Fruit fly (Drosophila melanogaster) whole organism, wandering third instar larva: ENCODE results near the gene Ac78C.

Source experiments
- Abd-B ChIP-seq: fragments of >200 bp; optimal IDR thresholded peaks from 2 replicates; lab custom pipeline; 2017; ENCODE audit warnings: missing biosample characterization, missing genetic modification characterization
- CG32264 ChIP-seq: fragments of 200-800 bp; sonication (Bioruptor generic); optimal IDR thresholded peaks from 2 replicates; lab custom pipeline; 2016; ENCODE audit warnings: missing biosample characterization, missing genetic modification characterization
- CG9705 ChIP-seq: fragments of 200-800 bp; sonication (Bioruptor generic); optimal IDR thresholded peaks from 2 replicates; lab custom pipeline; 2018; ENCODE audit warnings: missing biosample characterization, mild to moderate bottlenecking, missing genetic modification characterization
- CrebA ChIP-seq: fragments of 200-800 bp; sonication (Bioruptor generic); optimal IDR thresholded peaks from 2 replicates; lab custom pipeline; 2016; ENCODE audit warnings: missing biosample characterization, mild to moderate bottlenecking, missing genetic modification characterization, borderline replicate concordance
- Dfd ChIP-seq: fragments of >200 bp; optimal IDR thresholded peaks from 2 replicates; lab custom pipeline; 2017; ENCODE audit warnings: missing biosample characterization, missing genetic modification characterization
- Dif ChIP-seq: fragments of 200-275, 200-300 bp; sonication (Bioruptor generic); optimal IDR thresholded peaks from 2 replicates; lab custom pipeline; 2018; ENCODE audit warnings: missing biosample characterization, missing genetic modification characterization; ENCODE audit not compliant: partially characterized antibody
- GATAd ChIP-seq: sonication (Bioruptor generic); optimal IDR thresholded peaks from 2 replicates; lab custom pipeline; 2016; ENCODE audit warnings: missing biosample characterization, missing genetic modification characterization
- HLH106 ChIP-seq: fragments of 200-800 bp; optimal IDR thresholded peaks from 3 replicates; lab custom pipeline; 2019; ENCODE audit warnings: missing biosample characterization, mild to moderate bottlenecking, missing genetic modification characterization, moderate library complexity
- Hnf4 ChIP-seq: fragments of 200-800 bp; sonication (Bioruptor generic); optimal IDR thresholded peaks from 2 replicates; lab custom pipeline; 2016; ENCODE audit warnings: missing biosample characterization, mild to moderate bottlenecking, missing genetic modification characterization
- Hr78 ChIP-seq: fragments of >200 bp; optimal IDR thresholded peaks from 2 replicates; lab custom pipeline; 2017; ENCODE audit warnings: missing biosample characterization, missing genetic modification characterization
- Hr83 ChIP-seq: fragments of 200-300 bp; sonication (Bioruptor generic); optimal IDR thresholded peaks from 2 replicates; lab custom pipeline; 2016; ENCODE audit warnings: missing biosample characterization, mild to moderate bottlenecking, missing genetic modification characterization, moderate library complexity; ENCODE audit not compliant: poor library complexity, severe bottlenecking
- Jra ChIP-seq: sonication (Bioruptor generic); optimal IDR thresholded peaks from 2 replicates; lab custom pipeline; 2016; ENCODE audit warnings: missing biosample characterization, missing genetic modification characterization
- Mio ChIP-seq: sonication (Bioruptor generic); optimal IDR thresholded peaks from 2 replicates; lab custom pipeline; 2016; ENCODE audit warnings: missing biosample characterization, missing genetic modification characterization
- Myc ChIP-seq: fragments of >200 bp; optimal IDR thresholded peaks from 2 replicates; lab custom pipeline; 2017
- N ChIP-seq: fragments of >200 bp; optimal IDR thresholded peaks from 2 replicates; lab custom pipeline; 2018; ENCODE audit warnings: missing biosample characterization, missing external identifiers, missing genetic modification characterization
- OdsH ChIP-seq: fragments of 200-800 bp; sonication (Bioruptor generic); optimal IDR thresholded peaks from 2 replicates; lab custom pipeline; 2016; ENCODE audit warnings: missing biosample characterization, mild to moderate bottlenecking, missing genetic modification characterization
- Rel ChIP-seq, 2 experiments: fragments of 200-800 bp; sonication (Bioruptor generic) in 1 of 2; optimal IDR thresholded peaks; 2 replicates in 1 of 2; 3 replicates in 1 of 2; lab custom pipeline; 2016 to 2019; ENCODE audit warnings: mild to moderate bottlenecking in 2 of 2, missing biosample characterization in 2 of 2, missing genetic modification characterization in 2 of 2, moderate library complexity in 1 of 2
- Sp1 ChIP-seq: fragments of 200-800 bp; sonication (Bioruptor generic); optimal IDR thresholded peaks from 3 replicates; lab custom pipeline; 2019; ENCODE audit warnings: missing biosample characterization, mild to moderate bottlenecking, missing genetic modification characterization, moderate library complexity
- Vsx2 ChIP-seq: fragments of 200-300, 225-300 bp; sonication (Bioruptor generic); optimal IDR thresholded peaks from 2 replicates; lab custom pipeline; 2018; ENCODE audit warnings: missing biosample characterization, missing genetic modification characterization; ENCODE audit not compliant: partially characterized antibody
- br ChIP-seq: fragments of 200-800 bp; sonication (Bioruptor generic); optimal IDR thresholded peaks from 2 replicates; lab custom pipeline; 2016; ENCODE audit warnings: missing biosample characterization, missing genetic modification characterization
- brk ChIP-seq: fragments of 200-800 bp; sonication (Bioruptor generic); optimal IDR thresholded peaks from 2 replicates; lab custom pipeline; 2016; ENCODE audit warnings: missing biosample characterization, mild to moderate bottlenecking, missing genetic modification characterization
- dl ChIP-seq, 2 experiments: fragments of 175-275, 200-275 bp in 1 of 2; fragments of 200-275 bp in 1 of 2; sonication (Bioruptor generic); optimal IDR thresholded peaks; lab custom pipeline; 2018; ENCODE audit warnings: mild to moderate bottlenecking in 2 of 2, missing biosample characterization in 2 of 2, missing genetic modification characterization in 2 of 2, moderate library complexity in 2 of 2; ENCODE audit not compliant: partially characterized antibody in 2 of 2, insufficient read depth in 1 of 2
- dmrt93B ChIP-seq: fragments of 200-800 bp; sonication (Bioruptor generic); optimal IDR thresholded peaks from 2 replicates; lab custom pipeline; 2018; ENCODE audit warnings: missing biosample characterization, mild to moderate bottlenecking, missing genetic modification characterization
- dsf ChIP-seq: sonication (Bioruptor generic); optimal IDR thresholded peaks from 2 replicates; lab custom pipeline; 2016; ENCODE audit warnings: missing biosample characterization, missing genetic modification characterization, borderline replicate concordance
- ey ChIP-seq: fragments of 200-800 bp; sonication (Bioruptor generic); optimal IDR thresholded peaks from 2 replicates; lab custom pipeline; 2016; ENCODE audit warnings: missing biosample characterization, missing genetic modification characterization
- foxo ChIP-seq, 2 experiments: fragments of 200-800 bp; sonication (Bioruptor generic); optimal IDR thresholded peaks; 2 replicates in 1 of 2; 3 replicates in 1 of 2; lab custom pipeline; 2016 to 2017; ENCODE audit warnings: missing biosample characterization in 2 of 2, missing genetic modification characterization in 2 of 2
- fru ChIP-seq: fragments of 200-800 bp; sonication (Bioruptor generic); optimal IDR thresholded peaks from 3 replicates; lab custom pipeline; 2016; ENCODE audit warnings: missing biosample characterization, mild to moderate bottlenecking, missing genetic modification characterization
- h ChIP-seq: fragments of 200-800 bp; sonication (Bioruptor generic); optimal IDR thresholded peaks from 3 replicates; lab custom pipeline; 2016; ENCODE audit warnings: missing biosample characterization, mild to moderate bottlenecking, missing genetic modification characterization
- jim ChIP-seq: fragments of 175-275, 200-325 bp; sonication (Bioruptor generic); optimal IDR thresholded peaks from 2 replicates; lab custom pipeline; 2016; ENCODE audit warnings: missing biosample characterization, mild to moderate bottlenecking, missing genetic modification characterization
- lola ChIP-seq: fragments of >200 bp; optimal IDR thresholded peaks from 2 replicates; lab custom pipeline; 2017; ENCODE audit warnings: missing biosample characterization, missing genetic modification characterization
- pan ChIP-seq: fragments of >200 bp; optimal IDR thresholded peaks from 2 replicates; lab custom pipeline; 2017
- psq ChIP-seq: fragments of 200-800 bp; sonication (Bioruptor generic); optimal IDR thresholded peaks from 3 replicates; lab custom pipeline; 2017; ENCODE audit warnings: missing biosample characterization, mild to moderate bottlenecking, missing genetic modification characterization, moderate library complexity
- rgr ChIP-seq: fragments of 200-800 bp; sonication (Bioruptor generic); optimal IDR thresholded peaks from 3 replicates; lab custom pipeline; 2016; ENCODE audit warnings: missing biosample characterization, mild to moderate bottlenecking, missing genetic modification characterization
- sage ChIP-seq: fragments of 200-800 bp; sonication (Bioruptor generic); optimal IDR thresholded peaks from 2 replicates; lab custom pipeline; 2016; ENCODE audit warnings: missing biosample characterization, mild to moderate bottlenecking, missing genetic modification characterization
- sv ChIP-seq: fragments of 200-800 bp; sonication (Bioruptor generic); optimal IDR thresholded peaks from 3 replicates; lab custom pipeline; 2016; ENCODE audit warnings: missing biosample characterization, missing genetic modification characterization
- tai ChIP-seq: sonication (Bioruptor generic); optimal IDR thresholded peaks from 2 replicates; lab custom pipeline; 2016; ENCODE audit warnings: missing biosample characterization, missing genetic modification characterization
- usp ChIP-seq: fragments of >200 bp; optimal IDR thresholded peaks from 2 replicates; lab custom pipeline; 2017; ENCODE audit warnings: missing biosample characterization, missing genetic modification characterization
- woc ChIP-seq: sonication (Bioruptor generic); optimal IDR thresholded peaks from 2 replicates; lab custom pipeline; 2016; ENCODE audit warnings: missing biosample characterization, mild to moderate bottlenecking, missing genetic modification characterization

Ac78C gene

DNA sequence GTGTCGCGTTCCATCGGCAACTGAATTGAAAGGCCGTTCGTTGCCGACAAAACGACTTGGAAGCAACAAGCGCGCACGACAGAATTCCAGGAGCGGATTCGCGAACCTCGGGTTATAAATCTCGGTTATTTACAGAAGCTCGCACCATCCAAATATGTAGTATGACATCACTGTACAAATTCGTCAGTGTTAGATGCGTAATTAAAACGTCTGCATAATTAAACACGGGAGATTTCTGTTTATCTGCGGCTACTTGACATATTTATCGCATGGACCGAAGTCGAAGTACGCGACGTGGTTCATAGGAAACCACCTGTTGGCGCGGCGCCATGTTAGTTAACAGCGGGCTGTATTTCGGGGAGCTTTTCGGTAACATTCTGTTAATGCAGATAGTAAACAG is at the start of gene Ac78C:
Gene Ac78C (minus strand): TSS at position 26 of the 400 bp plus-strand sequence.
- TF ChIP-seq rgr (GFP tag; lab: Kevin White, UChicago): peak; percentile 87
- peak; percentile 89 for TF ChIP-seq HLH106 (tag; lab: Kevin White, UChicago)
- no peak for TF ChIP-seq lola (GFP tag; lab: Kevin White, UChicago)
- TF ChIP-seq ey (GFP tag; lab: Kevin White, UChicago): peak; percentile 82
- TF ChIP-seq woc: no peak
- peak; percentile 52 for TF ChIP-seq Mio (GFP tag; lab: Kevin White, UChicago)
- TF ChIP-seq CG32264 (GFP tag; lab: Kevin White, UChicago): peak; percentile 62
- no peak for TF ChIP-seq Abd-B (GFP tag; lab: Kevin White, UChicago)
- no peak for TF ChIP-seq N (GFP tag; lab: Kevin White, UChicago)
- TF ChIP-seq sage (GFP tag; lab: Kevin White, UChicago): peak; percentile 39
- peak; percentile 97 for TF ChIP-seq h
- TF ChIP-seq CrebA: peak; percentile 28
- no peak for TF ChIP-seq usp (GFP tag; lab: Kevin White, UChicago)
- peak; percentile 67 for TF ChIP-seq dmrt93B
- no peak for TF ChIP-seq pan (lab: Kevin White, UChicago)
- TF ChIP-seq dsf (GFP tag; lab: Kevin White, UChicago): no peak
- peak; percentile 82 for TF ChIP-seq CG9705
- peak; percentile 81 for TF ChIP-seq OdsH (GFP tag; lab: Kevin White, UChicago)
- peak; percentile 82 for TF ChIP-seq Sp1 (GFP tag; lab: Kevin White, UChicago)
- TF ChIP-seq Jra (GFP tag; lab: Kevin White, UChicago): peak; percentile 18
- peak; percentile 90 for TF ChIP-seq br (GFP tag; lab: Kevin White, UChicago)
- no peak for TF ChIP-seq Rel (GFP tag; optimal IDR thresholded peaks at IDR 0.05; lab: Kevin White, UChicago)
- TF ChIP-seq Rel (tag; optimal IDR thresholded peaks at IDR 0.05; lab: Kevin White, UChicago): no peak
- no peak for TF ChIP-seq Dfd (GFP tag; lab: Kevin White, UChicago)
- peak; percentile 92 for TF ChIP-seq fru
- TF ChIP-seq GATAd (GFP tag; lab: Kevin White, UChicago): peak; percentile 46
- TF ChIP-seq jim (GFP tag; lab: Kevin White, UChicago): no peak
- TF ChIP-seq psq: peak; percentile 46
- no peak for TF ChIP-seq Myc (lab: Kevin White, UChicago)
- peak; percentile 88 for TF ChIP-seq Hnf4 (GFP tag; lab: Kevin White, UChicago)
- TF ChIP-seq foxo (GFP tag; optimal IDR thresholded peaks at IDR 0.05; lab: Kevin White, UChicago): peak; percentile 56 to 89
- TF ChIP-seq tai (GFP tag; lab: Kevin White, UChicago): no peak
- TF ChIP-seq sv: peak; percentile 75
- peak; percentile 43 for TF ChIP-seq Hr83 (GFP tag; lab: Kevin White, UChicago)
- peak; percentile 9 for TF ChIP-seq Vsx2 (GFP tag; lab: Kevin White, UChicago)

DNA sequence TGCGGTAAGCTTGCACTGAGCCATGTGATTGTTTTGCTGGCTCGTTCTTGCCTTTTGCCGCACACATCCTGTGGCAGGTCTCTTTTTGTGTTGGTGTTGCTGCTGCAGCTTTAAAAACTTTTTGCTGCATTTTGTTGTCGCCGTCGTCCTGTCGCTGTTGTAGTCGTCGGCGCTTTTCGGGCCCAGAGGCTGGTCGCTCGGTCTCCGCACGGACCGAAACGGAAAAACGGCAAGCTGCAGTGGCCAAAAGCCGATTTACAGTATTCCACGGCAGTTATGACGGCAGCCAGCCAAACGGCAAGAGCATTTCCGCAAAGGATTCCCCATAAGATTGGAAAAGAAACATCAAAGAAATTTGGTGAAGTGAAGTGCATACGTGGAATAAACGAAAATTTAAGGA is 48.4 kb upstream of the Ac78C start, which contains the start of gene CG43219:
Gene CG43219 (plus strand): TSS at position 301 of the 400 bp plus-strand sequence.
- TF ChIP-seq dmrt93B: no peak
- TF ChIP-seq Hr83 (GFP tag; lab: Kevin White, UChicago): no peak
- no peak for TF ChIP-seq dl (GFP tag; optimal IDR thresholded peaks at IDR 0.05; lab: Kevin White, UChicago; ENCODE audit: insufficient read depth in 1 of 2, partially characterized antibody in 2 of 2)
- no peak for TF ChIP-seq GATAd (GFP tag; lab: Kevin White, UChicago)
- no peak for TF ChIP-seq Jra (GFP tag; lab: Kevin White, UChicago)
- no peak for TF ChIP-seq jim (GFP tag; lab: Kevin White, UChicago)
- no peak for TF ChIP-seq Rel (GFP tag; optimal IDR thresholded peaks at IDR 0.05; lab: Kevin White, UChicago)
- no peak for TF ChIP-seq Rel (tag; optimal IDR thresholded peaks at IDR 0.05; lab: Kevin White, UChicago)
- no peak for TF ChIP-seq rgr (GFP tag; lab: Kevin White, UChicago)
- no peak for TF ChIP-seq foxo (GFP tag; optimal IDR thresholded peaks at IDR 0.05; lab: Kevin White, UChicago)
- TF ChIP-seq CrebA: no peak
- no peak for TF ChIP-seq OdsH (GFP tag; lab: Kevin White, UChicago)
- no peak for TF ChIP-seq Hr78 (GFP tag; lab: Kevin White, UChicago)
- no peak for TF ChIP-seq Hnf4 (GFP tag; lab: Kevin White, UChicago)
- TF ChIP-seq Myc (lab: Kevin White, UChicago): no peak

DNA sequence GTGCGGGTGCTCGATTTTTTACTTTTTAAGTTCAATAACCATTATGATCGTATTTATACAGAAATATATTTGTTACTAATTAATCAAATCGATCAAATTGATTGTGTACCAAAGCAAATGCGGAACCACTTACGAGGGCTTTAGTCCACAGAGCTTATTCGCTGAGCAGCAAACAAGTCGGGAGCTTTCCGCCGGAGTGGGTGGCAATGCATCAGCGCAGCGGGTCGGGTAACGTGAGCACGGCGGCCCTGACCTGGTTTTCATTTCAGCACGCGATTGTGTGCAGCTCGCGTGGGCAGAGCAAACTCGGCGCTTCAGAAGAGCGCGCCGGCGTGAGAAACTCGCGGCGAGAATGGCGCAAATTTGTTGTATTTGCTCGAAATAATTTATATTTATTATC is 47.4 kb upstream of the Ac78C start:
- no peak for TF ChIP-seq brk (GFP tag; lab: Kevin White, UChicago)
- no peak for TF ChIP-seq rgr (GFP tag; lab: Kevin White, UChicago)
- no peak for TF ChIP-seq lola (GFP tag; lab: Kevin White, UChicago)
- TF ChIP-seq CG32264 (GFP tag; lab: Kevin White, UChicago): no peak
- TF ChIP-seq psq: no peak
- no peak for TF ChIP-seq sv
- TF ChIP-seq Dfd (GFP tag; lab: Kevin White, UChicago): no peak
- no peak for TF ChIP-seq ey (GFP tag; lab: Kevin White, UChicago)
- no peak for TF ChIP-seq usp (GFP tag; lab: Kevin White, UChicago)
- no peak for TF ChIP-seq Dif (GFP tag; lab: Kevin White, UChicago)
